Worm (Caenorhabditis elegans) whole organism, midembryonic: Measurements from ENCODE around the gene pqn-78.

Experiments
- T22C8.4 ChIP-seq: fragments of 200-800 bp; sonication (Bioruptor generic); IDR thresholded peaks from 2 replicates; pipeline ENCODE4 v1.3.6; 2022; ENCODE audit warnings: missing genetic modification characterization, missing compliant biosample characterization
- cog-1 ChIP-seq: sonication (generic microtip); optimal IDR thresholded peaks from 2 replicates; lab custom pipeline; 2016; ENCODE audit warnings: missing genetic modification characterization, missing compliant biosample characterization
- flt-1 ChIP-seq: fragments of 200-800 bp; sonication (Bioruptor generic); IDR thresholded peaks from 2 replicates; pipeline ENCODE4 v1.3.6; 2022; ENCODE audit warnings: missing genetic modification characterization, missing compliant biosample characterization
- klf-2 ChIP-seq: fragments of 200-800 bp; sonication (Bioruptor generic); conservative IDR thresholded peaks from 2 replicates; pipeline ENCODE4 v1.3.6; 2022; ENCODE audit warnings: missing genetic modification reagents, missing genetic modification characterization, missing compliant biosample characterization
- med-1 ChIP-seq: sonication (generic microtip); optimal IDR thresholded peaks from 2 replicates; lab custom pipeline; 2017; ENCODE audit warnings: missing genetic modification characterization, mild to moderate bottlenecking, missing compliant biosample characterization, antibody characterized with exemption, missing genetic modification reagents; ENCODE audit not compliant: insufficient read depth
- ref-1 ChIP-seq: fragments of 200-800 bp; sonication (Bioruptor generic); conservative IDR thresholded peaks from 2 replicates; pipeline ENCODE4 v1.3.6; 2022; ENCODE audit warnings: missing genetic modification reagents, missing genetic modification characterization, missing compliant biosample characterization
- tab-1 ChIP-seq: fragments of 200-800 bp; sonication (Bioruptor generic); IDR thresholded peaks from 2 replicates; pipeline ENCODE4 v1.3.6; 2022; ENCODE audit warnings: missing genetic modification characterization, missing compliant biosample characterization
- ztf-23 ChIP-seq: fragments of 200-800 bp; sonication (Bioruptor generic); IDR thresholded peaks from 2 replicates; pipeline ENCODE4 v1.3.6; 2022; ENCODE audit warnings: missing genetic modification reagents, missing genetic modification characterization, missing compliant biosample characterization
- ztf-29 ChIP-seq: fragments of 200-800 bp; sonication (Bioruptor generic); IDR thresholded peaks from 2 replicates; pipeline ENCODE4 v1.3.6; 2022; ENCODE audit warnings: missing genetic modification reagents, missing genetic modification characterization, missing compliant biosample characterization

DNA sequence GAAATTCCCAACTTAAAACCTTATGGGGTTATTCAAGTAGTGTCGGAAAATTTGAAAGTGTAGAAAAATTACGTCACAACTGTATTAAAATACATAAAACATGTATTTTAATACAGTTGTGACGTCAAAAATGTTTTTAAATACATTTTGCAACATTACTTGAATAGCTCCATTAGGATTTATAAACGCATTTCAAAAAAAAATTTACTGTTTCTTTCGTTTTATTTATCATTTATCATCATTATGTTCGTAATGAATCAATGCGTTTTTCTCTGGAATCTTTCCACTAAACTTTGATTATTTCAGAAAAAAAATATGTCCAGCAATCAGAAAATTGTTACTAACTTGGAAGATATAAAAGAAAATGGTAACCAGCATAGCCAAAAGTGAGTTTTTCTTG, 11.2 kb downstream of the pqn-78 start, which contains the start of gene Y105C5A.508:
- no peak for TF ChIP-seq flt-1 (GFP tag; lab: Robert Waterston, UW)
- no peak for TF ChIP-seq cog-1 (tag; lab: Kevin White, UChicago)
- no peak for TF ChIP-seq ref-1 (GFP tag; lab: Robert Waterston, UW)
- TF ChIP-seq klf-2 (GFP tag; lab: Robert Waterston, UW): no peak
- TF ChIP-seq T22C8.4 (GFP tag; lab: Robert Waterston, UW): no peak
- TF ChIP-seq tab-1 (GFP tag; lab: Robert Waterston, UW): no peak
- no peak for TF ChIP-seq ztf-29 (GFP tag; lab: Robert Waterston, UW)
- TF ChIP-seq ztf-23: no peak
- TF ChIP-seq med-1: no peak
